Fruit fly (Drosophila melanogaster): ENCODE data around the gene dos.

The dos gene

DNA sequence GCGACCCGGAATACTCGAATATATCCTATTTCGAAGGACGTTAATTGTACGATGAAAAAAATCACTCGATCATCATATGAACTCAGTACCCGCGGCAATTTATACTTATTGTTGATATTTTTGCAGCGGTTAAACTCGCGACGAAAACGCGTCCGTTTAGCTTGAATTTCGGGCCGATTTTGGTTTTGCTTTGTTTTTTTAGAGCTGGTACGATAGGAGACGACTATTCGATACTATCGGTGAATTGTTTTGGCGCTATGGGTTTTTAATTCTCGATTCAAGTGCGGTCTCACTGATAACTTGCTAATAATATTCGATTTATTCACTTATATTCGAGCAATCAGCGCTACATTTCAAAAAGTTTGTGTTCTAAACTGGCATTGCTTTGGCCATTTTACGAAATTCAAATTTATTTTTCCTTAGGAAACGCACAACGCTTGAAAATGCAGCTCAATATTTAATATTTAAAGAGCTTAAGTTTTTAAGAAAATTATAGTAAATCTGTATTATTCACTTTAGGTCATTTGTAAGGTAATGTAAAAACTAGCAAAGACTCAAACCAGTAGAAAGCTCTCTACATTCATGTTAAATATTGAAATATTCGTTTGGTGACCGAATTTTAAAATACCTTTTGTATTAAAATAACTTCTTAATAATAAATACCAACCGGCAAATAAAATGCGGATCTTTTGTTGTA is 34.9 kb upstream of the dos start, which contains the start of gene Spn (continued):
- no peak for TF ChIP-seq crol (GFP tag; IDR thresholded peaks at IDR 0.05)
- no peak for TF ChIP-seq unpg (GFP tag; optimal IDR thresholded peaks at IDR 0.05)
- TF ChIP-seq lola (GFP tag; optimal IDR thresholded peaks at IDR 0.05): no peak
- TF ChIP-seq bcd (GFP tag; optimal IDR thresholded peaks at IDR 0.05): no peak
- TF ChIP-seq NK7.1 (GFP tag; optimal IDR thresholded peaks at IDR 0.05): no peak
- peak; percentile 58 for TF ChIP-seq pita (GFP tag; optimal IDR thresholded peaks at IDR 0.05)
- TF ChIP-seq CG32532 (GFP tag; IDR thresholded peaks at IDR 0.05): peak; percentile 66
- no peak for TF ChIP-seq ind (GFP tag; optimal IDR thresholded peaks at IDR 0.05)
- no peak for TF ChIP-seq CG17385 (GFP tag; optimal IDR thresholded peaks at IDR 0.05)
- no peak for TF ChIP-seq ken (GFP tag; IDR thresholded peaks at IDR 0.05)
- TF ChIP-seq CG9817 (tag; optimal IDR thresholded peaks at IDR 0.05): no peak
- peak; percentile 97 for TF ChIP-seq Dll (GFP tag; IDR thresholded peaks at IDR 0.05; ENCODE audit: partially characterized antibody)
- no peak for TF ChIP-seq kay (GFP tag; optimal IDR thresholded peaks at IDR 0.05)
- TF ChIP-seq CG2116 (GFP tag; optimal IDR thresholded peaks at IDR 0.05): peak; percentile 80
- TF ChIP-seq CG11695 (GFP tag; IDR thresholded peaks at IDR 0.05): no peak
- no peak for TF ChIP-seq Atf3 (GFP tag; optimal IDR thresholded peaks at IDR 0.05)
- TF ChIP-seq sqz (GFP tag; optimal IDR thresholded peaks at IDR 0.05): peak; percentile 16
- TF ChIP-seq ems (GFP tag; optimal IDR thresholded peaks at IDR 0.05): no peak
- no peak for TF ChIP-seq CG11696 (GFP tag; IDR thresholded peaks at IDR 0.05)
- TF ChIP-seq CG8388 (GFP tag; optimal IDR thresholded peaks at IDR 0.05): no peak
- peak; percentile 86 for TF ChIP-seq Dref (GFP tag; IDR thresholded peaks at IDR 0.05)
- no peak for TF ChIP-seq TFAM (GFP tag; optimal IDR thresholded peaks at IDR 0.05)
- peak; percentile 70 for TF ChIP-seq trem (tag; optimal IDR thresholded peaks at IDR 0.05)
- TF ChIP-seq Antp (GFP tag; optimal IDR thresholded peaks at IDR 0.05): no peak
- no peak for TF ChIP-seq Chrac-16 (GFP tag; optimal IDR thresholded peaks at IDR 0.05)
- TF ChIP-seq CG3838 (GFP tag; optimal IDR thresholded peaks at IDR 0.05): no peak
- no peak for TF ChIP-seq fru (optimal IDR thresholded peaks at IDR 0.05)
- TF ChIP-seq CG13894 (tag; optimal IDR thresholded peaks at IDR 0.05): no peak
- TF ChIP-seq Nf-YC (tag; optimal IDR thresholded peaks at IDR 0.05): no peak
- no peak for TF ChIP-seq org-1 (GFP tag; optimal IDR thresholded peaks at IDR 0.05)
- no peak for TF ChIP-seq CG11398 (GFP tag; optimal IDR thresholded peaks at IDR 0.05)
- peak; percentile 8 for TF ChIP-seq grn (GFP tag; optimal IDR thresholded peaks at IDR 0.05)
- TF ChIP-seq CG6765 (GFP tag; optimal IDR thresholded peaks at IDR 0.05): peak; percentile 49
- no peak for TF ChIP-seq CG1233 (GFP tag; optimal IDR thresholded peaks at IDR 0.05)
- TF ChIP-seq CG12942 (GFP tag; optimal IDR thresholded peaks at IDR 0.05): no peak
- no peak for TF ChIP-seq CG30020 (tag; optimal IDR thresholded peaks at IDR 0.05)
- peak; percentile 20 for TF ChIP-seq CG34376 (GFP tag; optimal IDR thresholded peaks at IDR 0.05)
- TF ChIP-seq CG3407 (GFP tag; optimal IDR thresholded peaks at IDR 0.05): no peak
- TF ChIP-seq Fer1 (GFP tag; optimal IDR thresholded peaks at IDR 0.05): peak; percentile 24
- TF ChIP-seq knrl (GFP tag; IDR thresholded peaks at IDR 0.05; ENCODE audit: partially characterized antibody): peak; percentile 98
- TF ChIP-seq klu (GFP tag; IDR thresholded peaks at IDR 0.05): no peak; the same call in 1 of the 2 replicates
- TF ChIP-seq CrebB (tag; optimal IDR thresholded peaks at IDR 0.05): no peak
- no peak for TF ChIP-seq CG14441 (GFP tag; IDR thresholded peaks at IDR 0.05)
- TF ChIP-seq Gsc (GFP tag; IDR thresholded peaks at IDR 0.05): no peak
- no peak for TF ChIP-seq CG32767 (GFP tag; IDR thresholded peaks at IDR 0.05)
- TF ChIP-seq amos (GFP tag; IDR thresholded peaks at IDR 0.05; ENCODE audit: partially characterized antibody): peak; percentile 99
- TF ChIP-seq D19A (tag; optimal IDR thresholded peaks at IDR 0.05): peak; percentile 84
- no peak for TF ChIP-seq ase (GFP tag; IDR thresholded peaks at IDR 0.05)
- TF ChIP-seq Tbp (GFP tag; optimal IDR thresholded peaks at IDR 0.05): no peak
- peak in 1 of 2 experiments; percentile 48 for TF ChIP-seq Pdp1 (GFP tag; optimal IDR thresholded peaks at IDR 0.05)
- TF ChIP-seq dmrt99B (tag; optimal IDR thresholded peaks at IDR 0.05): no peak
